Fruit fly (Drosophila melanogaster) whole organism, pupa: ENCODE results near the gene Jon66Cii.

Source experiments
- CG12605 ChIP-seq: fragments of 200-800 bp; sonication (Bioruptor generic); IDR thresholded peaks from 2 replicates; pipeline ENCODE4 v1.3.6; 2022; ENCODE audit warnings: missing biosample characterization, missing genetic modification characterization
- CG14655 ChIP-seq: fragments of 200-800 bp; sonication (Bioruptor generic); optimal IDR thresholded peaks from 3 replicates; lab custom pipeline; 2017; ENCODE audit warnings: mild to moderate bottlenecking, missing biosample characterization, missing genetic modification reagents, missing genetic modification characterization
- CG32121 ChIP-seq: fragments of 200-800 bp; sonication (Bioruptor generic); IDR thresholded peaks from 2 replicates; pipeline ENCODE4 v1.3.6; 2022; ENCODE audit warnings: missing biosample characterization, missing genetic modification characterization
- CG34367 ChIP-seq: fragments of 200-800 bp; sonication (Bioruptor generic); optimal IDR thresholded peaks from 2 replicates; lab custom pipeline; 2018; ENCODE audit warnings: missing biosample characterization, mild to moderate bottlenecking, missing genetic modification characterization
- CG8159 ChIP-seq: fragments of 200-800 bp; sonication (Bioruptor generic); optimal IDR thresholded peaks from 3 replicates; lab custom pipeline; 2018; ENCODE audit warnings: missing biosample characterization, mild to moderate bottlenecking, missing genetic modification characterization, moderate library complexity
- CG9948 ChIP-seq: fragments of 200-800 bp; sonication (Bioruptor generic); optimal IDR thresholded peaks from 2 replicates; lab custom pipeline; 2018; ENCODE audit warnings: missing biosample characterization, mild to moderate bottlenecking, missing genetic modification characterization, moderate library complexity
- D1 ChIP-seq: fragments of 200-800 bp; sonication (Bioruptor generic); optimal IDR thresholded peaks from 2 replicates; lab custom pipeline; 2018; ENCODE audit warnings: missing biosample characterization, mild to moderate bottlenecking, missing genetic modification characterization, moderate library complexity
- EcR ChIP-seq: fragments of 200-800 bp; sonication (Bioruptor generic); optimal IDR thresholded peaks from 3 replicates; lab custom pipeline; 2019; ENCODE audit warnings: missing biosample characterization, missing genetic modification characterization, mild to moderate bottlenecking, moderate library complexity, missing genetic modification reagents
- Pif1A ChIP-seq: fragments of 200-800 bp; sonication (Bioruptor generic); optimal IDR thresholded peaks from 3 replicates; lab custom pipeline; 2016; ENCODE audit warnings: missing biosample characterization, missing genetic modification characterization
- Pif1B ChIP-seq: fragments of 200-800 bp; sonication (Bioruptor generic); optimal IDR thresholded peaks from 3 replicates; lab custom pipeline; 2016; ENCODE audit warnings: missing biosample characterization, missing genetic modification characterization
- Snoo ChIP-seq: fragments of 200-800 bp; sonication (Bioruptor generic); optimal IDR thresholded peaks from 3 replicates; lab custom pipeline; 2017; ENCODE audit warnings: missing biosample characterization, mild to moderate bottlenecking, missing genetic modification characterization, inconsistent platforms

DNA sequence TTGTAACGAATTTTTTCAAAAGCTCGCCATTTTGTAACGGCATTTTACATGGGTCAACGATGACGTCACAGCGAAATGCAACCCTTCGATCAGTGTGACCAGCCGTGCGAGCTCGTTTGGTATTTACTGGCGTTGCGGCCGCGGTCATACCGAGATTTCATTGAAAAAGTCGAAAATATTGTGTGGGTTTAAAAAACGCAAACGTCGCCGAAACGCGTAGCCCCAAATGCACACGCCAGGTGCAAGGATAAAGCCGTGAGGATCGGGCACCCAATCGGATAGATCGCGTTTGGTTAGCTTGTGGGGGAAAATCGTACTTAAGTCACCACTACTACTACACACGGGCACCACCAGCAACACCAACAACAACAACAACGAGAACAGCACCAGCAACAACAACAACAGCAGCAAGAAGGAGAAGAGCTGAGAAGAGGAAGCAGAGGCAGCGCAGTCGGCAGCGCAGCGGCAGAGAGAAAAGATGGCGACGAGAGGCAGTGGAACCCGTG lies 31.4 kb upstream of the Jon66Cii start, which contains the start of gene Cbl:
- TF ChIP-seq CG9948 (tag; lab: Kevin White, UChicago) (no peak), CG14655 (GFP tag; lab: Kevin White, UChicago) (no peak), CG34367 (tag; lab: Kevin White, UChicago) (no peak), EcR (GFP tag; lab: Kevin White, UChicago) (peak; percentile 21), Pif1B (GFP tag; lab: Kevin White, UChicago) (no peak), Pif1A (no peak), CG32121 (GFP tag; lab: Robert Waterston, UW) (no peak), D1 (tag; lab: Kevin White, UChicago) (peak; percentile 27), CG12605 (no peak), CG8159 (tag; lab: Kevin White, UChicago) (no peak), Snoo (no peak)
